Worm (Caenorhabditis elegans) whole organism, L3 larva: Measurements from ENCODE around the gene cutl-29.

Experiments used
- R02D3.7 ChIP-seq: fragments of 150-350 bp; optimal IDR thresholded peaks from 2 replicates; lab custom pipeline; 2014; ENCODE audit warnings: missing biosample characterization, missing genetic modification characterization
- ZK546.5 ChIP-seq: sonication (generic microtip); optimal IDR thresholded peaks from 2 replicates; lab custom pipeline; 2017; ENCODE audit warnings: missing biosample characterization, missing genetic modification characterization
- aly-2 ChIP-seq: fragments of 150-350 bp; optimal IDR thresholded peaks from 2 replicates; lab custom pipeline; 2014; ENCODE audit warnings: missing biosample characterization, missing genetic modification characterization
- ama-1 ChIP-seq: fragments of 150-350 bp; optimal IDR thresholded peaks from 2 replicates; lab custom pipeline; 2018
- ceh-28 ChIP-seq: fragments of 150-350 bp; optimal IDR thresholded peaks from 2 replicates; lab custom pipeline; 2014; ENCODE audit warnings: missing biosample characterization, missing genetic modification reagents, missing genetic modification characterization
- ceh-82 ChIP-seq: fragments of 150-350 bp; optimal IDR thresholded peaks from 2 replicates; lab custom pipeline; 2014; ENCODE audit warnings: missing biosample characterization, missing genetic modification characterization
- ceh-9 ChIP-seq: sonication (generic microtip); optimal IDR thresholded peaks from 2 replicates; lab custom pipeline; 2018; ENCODE audit warnings: missing biosample characterization, missing genetic modification characterization
- daf-12 ChIP-seq: fragments of 150-350 bp; optimal IDR thresholded peaks from 2 replicates; lab custom pipeline; 2014; ENCODE audit warnings: missing biosample characterization, missing genetic modification reagents, missing genetic modification characterization
- egl-27 ChIP-seq: sonication (generic microtip); optimal IDR thresholded peaks from 4 replicates; lab custom pipeline; 2017; ENCODE audit warnings: missing biosample characterization, missing genetic modification reagents, missing genetic modification characterization
- egl-5 ChIP-seq: fragments of 150-350 bp; optimal IDR thresholded peaks from 2 replicates; lab custom pipeline; 2017; ENCODE audit warnings: missing biosample characterization, missing genetic modification reagents, missing genetic modification characterization, inconsistent platforms
- elt-2 ChIP-seq: sonication (generic microtip); optimal IDR thresholded peaks from 2 replicates; lab custom pipeline; 2016; ENCODE audit warnings: missing genetic modification reagents, mild to moderate bottlenecking, missing genetic modification characterization, missing compliant biosample characterization
- eor-1 ChIP-seq, 2 experiments: fragments of 150-350 bp; optimal IDR thresholded peaks; 2 replicates each; lab custom pipeline; 2014 to 2018; ENCODE audit warnings: missing biosample characterization in 2 of 2, missing genetic modification characterization in 2 of 2
- fkh-2 ChIP-seq: fragments of 150-350 bp; optimal IDR thresholded peaks from 2 replicates; lab custom pipeline; 2014; ENCODE audit warnings: missing biosample characterization, missing genetic modification reagents, missing genetic modification characterization
- hmg-11 ChIP-seq: sonication (generic microtip); optimal IDR thresholded peaks from 2 replicates; lab custom pipeline; 2016; ENCODE audit warnings: missing genetic modification characterization, missing compliant biosample characterization
- jun-1 ChIP-seq: fragments of 150-350 bp; optimal IDR thresholded peaks from 2 replicates; lab custom pipeline; 2014; ENCODE audit warnings: missing biosample characterization, missing genetic modification reagents, missing genetic modification characterization
- lin-39 ChIP-seq: fragments of 150-350 bp; optimal IDR thresholded peaks from 2 replicates; lab custom pipeline; 2018; ENCODE audit warnings: missing biosample characterization, missing genetic modification reagents, missing genetic modification characterization
- lsy-12 ChIP-seq: sonication (generic microtip); optimal IDR thresholded peaks from 2 replicates; lab custom pipeline; 2016; ENCODE audit warnings: mild to moderate bottlenecking, missing genetic modification characterization, missing compliant biosample characterization
- mml-1 ChIP-seq: fragments of 150-350 bp; sonication (generic microtip); optimal IDR thresholded peaks from 3 replicates; lab custom pipeline; 2014; ENCODE audit warnings: missing biosample characterization, missing genetic modification characterization
- nhr-12 ChIP-seq: fragments of 150-350 bp; optimal IDR thresholded peaks from 2 replicates; lab custom pipeline; 2014; ENCODE audit warnings: missing biosample characterization, missing genetic modification characterization
- nhr-23 ChIP-seq: fragments of 150-350 bp; optimal IDR thresholded peaks from 2 replicates; lab custom pipeline; 2014; ENCODE audit warnings: missing biosample characterization, missing genetic modification reagents, missing genetic modification characterization
- nhr-237 ChIP-seq: fragments of 150-350 bp; optimal IDR thresholded peaks from 2 replicates; lab custom pipeline; 2014; ENCODE audit warnings: missing biosample characterization, missing genetic modification characterization
- nhr-25 ChIP-seq: sonication (generic microtip); optimal IDR thresholded peaks from 2 replicates; lab custom pipeline; 2017; ENCODE audit warnings: missing biosample characterization, missing genetic modification characterization
- nhr-43 ChIP-seq: sonication (generic microtip); optimal IDR thresholded peaks from 2 replicates; lab custom pipeline; 2016; ENCODE audit warnings: mild to moderate bottlenecking, missing genetic modification characterization, missing compliant biosample characterization; ENCODE audit not compliant: poor library complexity, severe bottlenecking
- nhr-76 ChIP-seq: fragments of 150-350 bp; sonication (generic microtip); optimal IDR thresholded peaks from 5 replicates; lab custom pipeline; 2014; ENCODE audit warnings: missing biosample characterization, missing genetic modification characterization
- pha-4 ChIP-seq: fragments of 150-350 bp; optimal IDR thresholded peaks from 2 replicates; lab custom pipeline; 2014; ENCODE audit warnings: missing biosample characterization, missing genetic modification reagents, missing genetic modification characterization
- pqm-1 ChIP-seq: fragments of 150-350 bp; optimal IDR thresholded peaks from 2 replicates; lab custom pipeline; 2017; ENCODE audit warnings: missing biosample characterization, missing genetic modification characterization, inconsistent platforms
- sea-2 ChIP-seq: fragments of 150-350 bp; sonication (generic microtip); optimal IDR thresholded peaks from 4 replicates; lab custom pipeline; 2014; ENCODE audit warnings: missing biosample characterization, missing genetic modification reagents, missing genetic modification characterization
- skn-1 ChIP-seq: fragments of 150-350 bp; optimal IDR thresholded peaks from 2 replicates; lab custom pipeline; 2014; ENCODE audit warnings: missing biosample characterization, missing genetic modification characterization
- tbx-2 ChIP-seq: sonication (generic microtip); optimal IDR thresholded peaks from 2 replicates; lab custom pipeline; 2016; ENCODE audit warnings: mild to moderate bottlenecking, missing genetic modification characterization, missing compliant biosample characterization
- unc-39 ChIP-seq: sonication (generic microtip); optimal IDR thresholded peaks from 4 replicates; lab custom pipeline; 2017; ENCODE audit warnings: missing biosample characterization, missing genetic modification characterization
- unc-62 ChIP-seq: fragments of 150-350 bp; sonication (generic microtip); optimal IDR thresholded peaks from 4 replicates; lab custom pipeline; 2014; ENCODE audit warnings: missing biosample characterization, missing genetic modification reagents, missing genetic modification characterization
- ztf-11 ChIP-seq: fragments of 150-350 bp; optimal IDR thresholded peaks from 2 replicates; lab custom pipeline; 2014; ENCODE audit warnings: missing biosample characterization, missing genetic modification characterization
- ztf-4 ChIP-seq: fragments of 150-350 bp; optimal IDR thresholded peaks from 2 replicates; lab custom pipeline; 2014; ENCODE audit warnings: missing biosample characterization, missing genetic modification characterization

Gene cutl-29

ce11 chrX:8230579-8230978 is 40.2 kb downstream of the cutl-29 start:
- TF ChIP-seq ztf-4 (tag; lab: Kevin White, UChicago) (no peak), aly-2 (tag; lab: Kevin White, UChicago) (no peak), nhr-237 (tag; lab: Kevin White, UChicago) (no peak), nhr-12 (no peak)

ce11 chrX:8229221-8229620 is 41.6 kb downstream of the cutl-29 start:
- no peak for TF ChIP-seq egl-5 (tag; lab: Kevin White, UChicago)
- TF ChIP-seq nhr-43 (tag; lab: Kevin White, UChicago) = no peak
- no peak for TF ChIP-seq ceh-82 (tag; lab: Kevin White, UChicago)
- no peak for TF ChIP-seq hmg-11 (tag; lab: Kevin White, UChicago)
- no peak for TF ChIP-seq R02D3.7 (tag; lab: Kevin White, UChicago)

DNA sequence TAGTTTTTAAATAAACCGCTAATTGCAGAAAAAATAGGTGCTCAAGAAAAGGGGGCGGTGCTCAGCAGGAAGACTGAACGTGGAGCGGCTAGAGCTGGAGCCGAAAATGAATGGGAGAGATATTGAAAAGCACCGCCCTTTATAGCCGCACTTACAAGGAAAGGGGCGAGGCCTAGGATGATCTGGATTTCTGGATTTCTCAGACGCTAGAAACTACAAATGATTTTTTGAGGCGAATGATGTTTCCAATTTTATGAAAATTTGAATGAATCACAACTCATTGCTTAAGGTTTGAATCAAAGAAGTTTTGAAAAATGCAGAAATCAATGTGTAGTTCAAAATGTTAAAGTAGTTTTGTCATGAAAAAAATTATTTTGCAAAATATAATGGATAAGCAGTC is 45.9 kb downstream of the cutl-29 start, which contains the start of gene K02A6.2:
Gene K02A6.2 (minus strand): TSS at position 101 of the 400 bp plus-strand sequence.
- TF ChIP-seq nhr-25 (tag; lab: Kevin White, UChicago) = no peak
- no peak for TF ChIP-seq pha-4 (tag; lab: Kevin White, UChicago)
- TF ChIP-seq egl-27 (tag; lab: Kevin White, UChicago) = no peak
- no peak for TF ChIP-seq lsy-12
- TF ChIP-seq ceh-82 (tag; lab: Kevin White, UChicago) = no peak
- TF ChIP-seq unc-39 (tag; lab: Kevin White, UChicago) = no peak
- no peak for TF ChIP-seq ceh-28
- TF ChIP-seq egl-5 (tag; lab: Kevin White, UChicago) = no peak
- no peak for TF ChIP-seq lin-39 (tag; lab: Kevin White, UChicago)
- no peak for TF ChIP-seq ceh-9 (tag; lab: Kevin White, UChicago)
- no peak for TF ChIP-seq eor-1 (tag; optimal IDR thresholded peaks at IDR 0.05; lab: Kevin White, UChicago)
- no peak for TF ChIP-seq ztf-4 (tag; lab: Kevin White, UChicago)
- TF ChIP-seq ama-1 (lab: Kevin White, UChicago) = no peak
- no peak for TF ChIP-seq ztf-11 (tag; lab: Kevin White, UChicago)
- no peak for TF ChIP-seq sea-2 (GFP tag; lab: Kevin White, UChicago)
- TF ChIP-seq, all 47 proteins: peak for 0

DNA sequence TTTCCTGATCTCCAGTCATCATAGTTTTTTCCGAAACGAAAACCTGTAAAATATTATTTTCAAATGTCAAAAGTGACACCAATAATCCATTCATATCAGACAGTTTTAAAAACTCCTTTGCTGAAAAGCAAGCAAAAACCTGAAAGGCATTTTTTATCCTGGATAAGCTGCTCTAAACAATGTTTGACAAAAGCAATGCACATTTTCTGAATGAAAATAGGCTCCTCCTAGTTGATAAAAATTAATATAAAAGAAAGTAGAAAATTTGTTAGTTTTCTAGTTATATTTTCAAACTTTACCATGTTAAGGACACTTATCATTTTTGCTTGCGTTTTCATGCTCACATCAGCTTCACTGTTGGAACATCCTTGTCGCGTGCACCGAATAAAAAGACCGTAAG is 51.4 kb downstream of the cutl-29 start, which contains the start of gene K02A6.1:
Gene K02A6.1 (plus strand): TSS at position 301 of the 400 bp plus-strand sequence.
- TF ChIP-seq ZK546.5 (tag; lab: Kevin White, UChicago) (no peak), ama-1 (lab: Kevin White, UChicago) (no peak), daf-12 (no peak), nhr-23 (tag; lab: Kevin White, UChicago) (no peak), jun-1 (tag; lab: Kevin White, UChicago) (no peak), pqm-1 (tag; lab: Kevin White, UChicago) (no peak), hmg-11 (tag; lab: Kevin White, UChicago) (no peak), ztf-11 (tag; lab: Kevin White, UChicago) (no peak), fkh-2 (tag; lab: Kevin White, UChicago) (no peak), ceh-28 (no peak), tbx-2 (tag; lab: Kevin White, UChicago) (no peak), aly-2 (tag; lab: Kevin White, UChicago) (no peak), unc-62 (GFP tag; lab: Kevin White, UChicago) (no peak), skn-1 (no peak)

ce11 chrX:8218653-8219052 is 52.2 kb downstream of the cutl-29 start, which contains the start of gene K02A6.4:
Gene K02A6.4 (minus strand): TSS chrX:8218753.
- TF ChIP-seq ama-1 (lab: Kevin White, UChicago) (no peak), elt-2 (tag; lab: Kevin White, UChicago) (no peak), hmg-11 (tag; lab: Kevin White, UChicago) (no peak), ceh-9 (tag; lab: Kevin White, UChicago) (no peak), egl-27 (tag; lab: Kevin White, UChicago) (no peak), mml-1 (tag; lab: Kevin White, UChicago) (no peak), nhr-43 (tag; lab: Kevin White, UChicago) (no peak), jun-1 (tag; lab: Kevin White, UChicago) (no peak), daf-12 (no peak), nhr-76 (tag; lab: Kevin White, UChicago) (no peak)
- TF ChIP-seq, all 47 proteins: peak for 0
